Worm (Caenorhabditis elegans) whole organism, L4 larva: ENCODE results near the gene gck-1.

Experiments used
- ZK546.5 ChIP-seq, 2 experiments: sonication (generic microtip); optimal IDR thresholded peaks; 2 replicates each; lab custom pipeline; 2017; ENCODE audit warnings: missing biosample characterization in 2 of 2, missing genetic modification characterization in 2 of 2
- dve-1 ChIP-seq: sonication (generic microtip); optimal IDR thresholded peaks from 2 replicates; lab custom pipeline; 2017; ENCODE audit warnings: antibody characterized with exemption, mild to moderate bottlenecking, missing genetic modification characterization, missing compliant biosample characterization; ENCODE audit not compliant: insufficient read depth
- lin-13 ChIP-seq: fragments of 150-350 bp; optimal IDR thresholded peaks from 2 replicates; lab custom pipeline; 2014; ENCODE audit warnings: missing biosample characterization, missing genetic modification reagents, missing genetic modification characterization
- mep-1 ChIP-seq: fragments of 150-350 bp; sonication (generic microtip); optimal IDR thresholded peaks from 3 replicates; lab custom pipeline; 2014; ENCODE audit warnings: missing biosample characterization, missing genetic modification characterization
- nhr-76 ChIP-seq: fragments of 150-350 bp; optimal IDR thresholded peaks from 2 replicates; lab custom pipeline; 2014; ENCODE audit warnings: missing biosample characterization, missing genetic modification characterization
- snpc-4 ChIP-seq: fragments of 150-350 bp; optimal IDR thresholded peaks from 2 replicates; lab custom pipeline; 2014; ENCODE audit warnings: missing biosample characterization, missing genetic modification characterization
- unc-62 ChIP-seq, 3 experiments: fragments of 150-350 bp in 1 of 3; sonication (generic microtip); optimal IDR thresholded peaks in 2 of 3; peaks in 1 of 3; 1 replicate in 1 of 3; 2 replicates in 2 of 3; lab custom pipeline; 2014 to 2017; ENCODE audit warnings: missing biosample characterization in 3 of 3, missing genetic modification characterization in 3 of 3, missing genetic modification reagents in 3 of 3, missing genotype in 1 of 3

ce11 chrV:8936184-8936589 is 11.4 kb upstream of the gck-1 start, which contains the start of gene unc-23:
- TF ChIP-seq nhr-76 (tag; lab: Kevin White, UChicago) = peak; percentile 20
- TF ChIP-seq unc-62 (GFP tag; optimal IDR thresholded peaks at IDR 0.05 in 1 of 2; lab: Kevin White, UChicago) = peak in 1 of 2 experiments; percentile 98
- TF ChIP-seq unc-62 (tag; optimal IDR thresholded peaks at IDR 0.05; lab: Kevin White, UChicago) = no peak
- TF ChIP-seq dve-1 (tag; lab: Kevin White, UChicago) = peak; percentile 93
- no peak for TF ChIP-seq ZK546.5 (tag; optimal IDR thresholded peaks at IDR 0.05; lab: Kevin White, UChicago)
- no peak for TF ChIP-seq snpc-4 (tag; lab: Kevin White, UChicago)
- no peak for TF ChIP-seq lin-13
- peak; percentile 84 for TF ChIP-seq mep-1 (tag; lab: Kevin White, UChicago)
